Fruit fly (Drosophila melanogaster) whole organism, prepupa: ENCODE data around the gene fz2.

ENCODE experiments used
- Blimp-1 ChIP-seq: fragments of 200-800 bp; sonication (Bioruptor generic); optimal IDR thresholded peaks from 3 replicates; lab custom pipeline; 2017; ENCODE audit warnings: missing biosample characterization, missing genetic modification characterization, mild to moderate bottlenecking, moderate library complexity, missing genetic modification reagents
- CG10631 ChIP-seq: fragments of 200-800 bp; sonication (Bioruptor generic); optimal IDR thresholded peaks from 2 replicates; lab custom pipeline; 2016; ENCODE audit warnings: missing biosample characterization, missing genetic modification characterization
- CG10669 ChIP-seq: fragments of 200-800 bp; sonication (Bioruptor generic); optimal IDR thresholded peaks from 3 replicates; lab custom pipeline; 2018; ENCODE audit warnings: missing biosample characterization, mild to moderate bottlenecking, missing genetic modification characterization, moderate library complexity
- CG11294 ChIP-seq: fragments of 200-800 bp; sonication (Bioruptor generic); IDR thresholded peaks from 2 replicates; pipeline ENCODE4 v1.3.6; 2022; ENCODE audit warnings: missing biosample characterization, missing genetic modification characterization
- CG11762 ChIP-seq: fragments of 200-800 bp; sonication (Bioruptor generic); optimal IDR thresholded peaks from 3 replicates; lab custom pipeline; 2016; ENCODE audit warnings: missing biosample characterization, missing genetic modification characterization; ENCODE audit not compliant: insufficient read depth
- CG1621 ChIP-seq: fragments of 200-800 bp; sonication (Bioruptor generic); optimal IDR thresholded peaks from 3 replicates; lab custom pipeline; 2018; ENCODE audit warnings: missing biosample characterization, mild to moderate bottlenecking, missing genetic modification characterization
- CG16779 ChIP-seq: fragments of 200-800 bp; sonication (Bioruptor generic); optimal IDR thresholded peaks from 3 replicates; lab custom pipeline; 2017; ENCODE audit warnings: missing biosample characterization, mild to moderate bottlenecking, missing genetic modification characterization
- CG31627 ChIP-seq: fragments of 200-800 bp; sonication (Bioruptor generic); optimal IDR thresholded peaks from 3 replicates; lab custom pipeline; 2016; ENCODE audit warnings: missing biosample characterization, missing genetic modification characterization
- CG32006 ChIP-seq: fragments of 200-800 bp; sonication (Bioruptor generic); optimal IDR thresholded peaks from 3 replicates; lab custom pipeline; 2017; ENCODE audit warnings: missing biosample characterization, mild to moderate bottlenecking, missing genetic modification characterization
- CG3919 ChIP-seq: fragments of 200-800 bp; sonication (Bioruptor generic); optimal IDR thresholded peaks from 3 replicates; lab custom pipeline; 2016; ENCODE audit warnings: missing biosample characterization, missing genetic modification characterization
- CG6163 ChIP-seq: fragments of 200-800 bp; sonication (Bioruptor generic); IDR thresholded peaks from 3 replicates; pipeline ENCODE4 v1.3.6; 2022; ENCODE audit warnings: missing biosample characterization, missing genetic modification characterization
- CG6276 ChIP-seq: fragments of 200-800 bp; sonication (Bioruptor generic); optimal IDR thresholded peaks from 2 replicates; lab custom pipeline; 2017; ENCODE audit warnings: missing biosample characterization, mild to moderate bottlenecking, missing genetic modification characterization
- CG6808 ChIP-seq: fragments of 200-800 bp; sonication (Bioruptor generic); optimal IDR thresholded peaks from 3 replicates; lab custom pipeline; 2017; ENCODE audit warnings: missing biosample characterization, missing genetic modification characterization, mild to moderate bottlenecking, moderate library complexity, missing genetic modification reagents
- CG6854 ChIP-seq: fragments of 200-800 bp; sonication (Bioruptor generic); optimal IDR thresholded peaks from 2 replicates; lab custom pipeline; 2017; ENCODE audit warnings: missing biosample characterization, mild to moderate bottlenecking, missing genetic modification characterization
- CG7368 ChIP-seq: fragments of 200-800 bp; sonication (Bioruptor generic); optimal IDR thresholded peaks from 3 replicates; lab custom pipeline; 2016; ENCODE audit warnings: missing biosample characterization, missing genetic modification characterization
- CG8119 ChIP-seq: fragments of 200-800 bp; sonication (Bioruptor generic); IDR thresholded peaks from 3 replicates; pipeline ENCODE4 v1.3.6; 2022; ENCODE audit warnings: missing biosample characterization, missing genetic modification characterization
- CG8632 ChIP-seq: fragments of 200-800 bp; sonication (Bioruptor generic); optimal IDR thresholded peaks from 3 replicates; lab custom pipeline; 2016; ENCODE audit warnings: missing biosample characterization, missing genetic modification characterization
- CG9139 ChIP-seq: fragments of 200-800 bp; sonication (Bioruptor generic); optimal IDR thresholded peaks from 3 replicates; lab custom pipeline; 2017; ENCODE audit warnings: missing biosample characterization, mild to moderate bottlenecking, missing genetic modification characterization
- Eip75B ChIP-seq: fragments of 200-800 bp; sonication (Bioruptor generic); optimal IDR thresholded peaks from 3 replicates; lab custom pipeline; 2016; ENCODE audit warnings: missing biosample characterization, missing genetic modification characterization
- Eip78C ChIP-seq: fragments of 200-800 bp; sonication (Bioruptor generic); peaks from one replicate; lab custom pipeline; 2016; ENCODE audit warnings: missing biosample characterization, missing genetic modification characterization
- Eip93F ChIP-seq: fragments of 200-800 bp; sonication (Bioruptor generic); optimal IDR thresholded peaks from 2 replicates; lab custom pipeline; 2016; ENCODE audit warnings: missing biosample characterization, mild to moderate bottlenecking, missing genetic modification characterization
- Ets96B ChIP-seq: fragments of 200-800 bp; optimal IDR thresholded peaks from 2 replicates; lab custom pipeline; 2019; ENCODE audit warnings: missing biosample characterization, mild to moderate bottlenecking, missing genetic modification characterization, moderate library complexity
- Hr38 ChIP-seq: sonication (Bioruptor generic); optimal IDR thresholded peaks from 2 replicates; lab custom pipeline; 2016; ENCODE audit warnings: missing biosample characterization, missing genetic modification characterization
- Hr39 ChIP-seq: fragments of 200-800 bp; sonication (Bioruptor generic); optimal IDR thresholded peaks from 2 replicates; lab custom pipeline; 2016; ENCODE audit warnings: missing biosample characterization, missing genetic modification characterization
- Lpt ChIP-seq: fragments of 200-800 bp; sonication (Bioruptor generic); optimal IDR thresholded peaks from 3 replicates; lab custom pipeline; 2016; ENCODE audit warnings: missing biosample characterization, missing genetic modification characterization
- Met ChIP-seq: fragments of 200-800 bp; sonication (Bioruptor generic); optimal IDR thresholded peaks from 3 replicates; lab custom pipeline; 2016; ENCODE audit warnings: missing biosample characterization, missing genetic modification characterization
- OdsH ChIP-seq: fragments of 200-800 bp; sonication (Bioruptor generic); optimal IDR thresholded peaks from 3 replicates; lab custom pipeline; 2016; ENCODE audit warnings: missing biosample characterization, missing genetic modification characterization
- Smox ChIP-seq: fragments of 200-800 bp; sonication (Bioruptor generic); optimal IDR thresholded peaks from 3 replicates; lab custom pipeline; 2016; ENCODE audit warnings: missing biosample characterization, missing genetic modification characterization
- Sox102F ChIP-seq: fragments of 200-800 bp; sonication (Bioruptor generic); optimal IDR thresholded peaks from 2 replicates; lab custom pipeline; 2016; ENCODE audit warnings: missing biosample characterization, mild to moderate bottlenecking, missing genetic modification characterization
- Sox14 ChIP-seq: fragments of 200-800 bp; sonication (Bioruptor generic); optimal IDR thresholded peaks from 3 replicates; lab custom pipeline; 2016; ENCODE audit warnings: missing biosample characterization, missing genetic modification characterization
- Sox15 ChIP-seq: fragments of 200-800 bp; sonication (Bioruptor generic); optimal IDR thresholded peaks from 3 replicates; lab custom pipeline; 2016; ENCODE audit warnings: missing biosample characterization, missing genetic modification characterization
- acj6 ChIP-seq: fragments of 200-800 bp; sonication (Bioruptor generic); optimal IDR thresholded peaks from 3 replicates; lab custom pipeline; 2016; ENCODE audit warnings: missing biosample characterization, missing genetic modification characterization
- dac ChIP-seq: fragments of 200-800 bp; sonication (Bioruptor generic); optimal IDR thresholded peaks from 2 replicates; lab custom pipeline; 2017; ENCODE audit warnings: missing biosample characterization, mild to moderate bottlenecking, missing genetic modification characterization
- dsx ChIP-seq: fragments of 200-800 bp; optimal IDR thresholded peaks from 3 replicates; lab custom pipeline; 2019; ENCODE audit warnings: missing biosample characterization, mild to moderate bottlenecking, missing genetic modification characterization, moderate library complexity; ENCODE audit not compliant: poor library complexity, severe bottlenecking
- eg ChIP-seq: fragments of 200-800 bp; sonication (Bioruptor generic); IDR thresholded peaks from 3 replicates; pipeline ENCODE4 v1.3.6; 2022; ENCODE audit warnings: missing biosample characterization, missing genetic modification characterization
- esn ChIP-seq: fragments of 200-800 bp; sonication (Bioruptor generic); optimal IDR thresholded peaks from 2 replicates; lab custom pipeline; 2016; ENCODE audit warnings: missing biosample characterization, mild to moderate bottlenecking, missing genetic modification characterization, moderate library complexity
- lz ChIP-seq: fragments of 200-800 bp; sonication (Bioruptor generic); optimal IDR thresholded peaks from 3 replicates; lab custom pipeline; 2016; ENCODE audit warnings: missing biosample characterization, missing genetic modification characterization
- net ChIP-seq: fragments of 200-800 bp; sonication (Bioruptor generic); optimal IDR thresholded peaks from 3 replicates; lab custom pipeline; 2016; ENCODE audit warnings: missing biosample characterization, missing genetic modification characterization
- pdm3 ChIP-seq: fragments of 200-800 bp; sonication (Bioruptor generic); optimal IDR thresholded peaks from 3 replicates; lab custom pipeline; 2016; ENCODE audit warnings: missing biosample characterization, missing genetic modification characterization
- salr ChIP-seq, 2 experiments: fragments of 200-800 bp; sonication (Bioruptor generic); optimal IDR thresholded peaks; 3 replicates each; lab custom pipeline; 2016 to 2018; ENCODE audit warnings: missing biosample characterization in 2 of 2, missing genetic modification characterization in 2 of 2, mild to moderate bottlenecking in 1 of 2
- ss ChIP-seq, 2 experiments: fragments of 200-800 bp; sonication (Bioruptor generic); optimal IDR thresholded peaks; 2 replicates in 1 of 2; 3 replicates in 1 of 2; lab custom pipeline; 2017 to 2018; ENCODE audit warnings: mild to moderate bottlenecking in 2 of 2, missing biosample characterization in 2 of 2, missing genetic modification characterization in 2 of 2, moderate library complexity in 1 of 2
- svp ChIP-seq: fragments of 200-800 bp; sonication (Bioruptor generic); peaks from one replicate; lab custom pipeline; 2016; ENCODE audit warnings: missing biosample characterization, missing genetic modification characterization
- topi ChIP-seq: fragments of 200-800 bp; sonication (Bioruptor generic); optimal IDR thresholded peaks from 3 replicates; lab custom pipeline; 2016; ENCODE audit warnings: missing biosample characterization, missing genetic modification characterization

fz2 gene

DNA sequence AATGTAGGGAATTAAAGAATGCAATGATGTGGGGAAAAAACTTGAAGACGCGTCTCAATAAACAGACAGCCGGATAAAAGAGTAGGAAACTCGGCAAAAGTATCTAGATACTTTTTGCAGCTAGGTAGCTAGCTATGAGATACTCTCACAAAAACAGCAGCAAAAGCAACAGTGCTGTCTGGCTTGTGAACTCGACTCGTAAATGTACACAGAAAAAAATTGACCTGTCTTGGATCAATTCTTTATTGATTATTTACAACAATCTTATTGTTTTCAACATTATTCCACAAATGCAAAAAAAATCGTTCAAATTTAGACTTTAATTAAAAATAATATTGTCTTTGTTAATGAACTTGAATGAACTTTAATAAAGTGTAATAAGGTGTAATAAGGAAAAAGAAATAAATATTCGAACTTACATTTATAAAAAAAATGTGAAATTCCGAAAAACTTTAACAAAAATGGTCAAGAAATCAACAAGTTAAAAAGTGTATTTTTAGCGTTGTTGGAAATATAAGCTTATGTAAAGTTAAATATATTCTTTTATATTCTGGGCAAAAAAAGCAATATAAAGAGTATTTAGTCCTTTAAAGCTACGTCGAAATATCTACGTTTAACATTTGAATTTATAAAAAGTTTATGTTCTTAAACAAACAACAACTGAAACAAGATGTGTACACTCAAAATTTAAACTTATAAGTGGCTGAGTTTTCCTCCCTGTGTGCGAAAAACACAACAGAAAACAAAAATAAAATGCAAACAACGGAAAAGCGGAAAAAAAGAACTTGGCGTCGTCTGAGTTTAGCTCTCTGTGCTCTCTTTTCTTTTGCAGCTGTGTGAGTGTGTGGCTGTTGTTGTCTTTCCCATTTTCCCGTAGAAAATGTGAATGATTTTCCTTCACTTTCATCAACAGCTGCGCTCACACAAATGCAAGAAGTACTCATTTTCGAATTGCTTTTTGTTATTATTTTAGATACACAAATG is 1.1 kb downstream of the fz2 start (continued):
- TF ChIP-seq CG6163, result peak; percentile 83
- TF ChIP-seq Sox102F, result no peak
- TF ChIP-seq CG16779 (tag; lab: Kevin White, UChicago), result peak; percentile 50
- TF ChIP-seq CG11294 (GFP tag; lab: Robert Waterston, UW), result peak; percentile 20; the same call in 1 of the 2 replicates
- TF ChIP-seq CG10631 (GFP tag; lab: Kevin White, UChicago), result peak; percentile 27
- TF ChIP-seq Lpt (GFP tag; lab: Kevin White, UChicago), result peak; percentile 60
- TF ChIP-seq Sox15, result no peak
- peak; percentile 93 for TF ChIP-seq eg (GFP tag; lab: Robert Waterston, UW)
- peak; percentile 15 for TF ChIP-seq esn (GFP tag; lab: Kevin White, UChicago)
- TF ChIP-seq OdsH (GFP tag; lab: Kevin White, UChicago), result no peak
- TF ChIP-seq, all 60 proteins: peak for 27

DNA sequence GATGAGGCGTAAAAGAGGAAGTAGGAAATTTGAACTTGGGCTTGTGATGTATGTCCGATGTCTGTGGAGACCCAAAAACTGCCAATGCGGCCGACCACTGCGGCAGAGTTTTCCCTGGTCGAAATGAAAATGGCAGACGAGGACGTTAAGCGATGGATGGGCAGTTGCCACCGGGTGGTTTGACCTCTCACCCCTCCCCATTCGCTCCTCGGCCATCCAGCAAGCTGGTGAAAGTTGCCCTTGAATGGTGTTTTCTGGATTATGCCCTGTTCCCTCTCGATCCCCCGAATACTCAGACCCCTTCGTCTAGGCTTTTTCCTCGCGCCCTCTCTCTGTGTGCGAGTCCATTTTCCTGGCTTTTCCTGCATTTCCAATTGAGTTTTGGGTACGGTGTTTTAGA is 3.6 kb downstream of the fz2 start:
- no peak for TF ChIP-seq Eip93F (GFP tag; lab: Kevin White, UChicago)
- peak; percentile 17 for TF ChIP-seq svp (GFP tag; lab: Kevin White, UChicago)
- TF ChIP-seq Sox102F, result no peak
- TF ChIP-seq, all 60 proteins: peak for 1

DNA sequence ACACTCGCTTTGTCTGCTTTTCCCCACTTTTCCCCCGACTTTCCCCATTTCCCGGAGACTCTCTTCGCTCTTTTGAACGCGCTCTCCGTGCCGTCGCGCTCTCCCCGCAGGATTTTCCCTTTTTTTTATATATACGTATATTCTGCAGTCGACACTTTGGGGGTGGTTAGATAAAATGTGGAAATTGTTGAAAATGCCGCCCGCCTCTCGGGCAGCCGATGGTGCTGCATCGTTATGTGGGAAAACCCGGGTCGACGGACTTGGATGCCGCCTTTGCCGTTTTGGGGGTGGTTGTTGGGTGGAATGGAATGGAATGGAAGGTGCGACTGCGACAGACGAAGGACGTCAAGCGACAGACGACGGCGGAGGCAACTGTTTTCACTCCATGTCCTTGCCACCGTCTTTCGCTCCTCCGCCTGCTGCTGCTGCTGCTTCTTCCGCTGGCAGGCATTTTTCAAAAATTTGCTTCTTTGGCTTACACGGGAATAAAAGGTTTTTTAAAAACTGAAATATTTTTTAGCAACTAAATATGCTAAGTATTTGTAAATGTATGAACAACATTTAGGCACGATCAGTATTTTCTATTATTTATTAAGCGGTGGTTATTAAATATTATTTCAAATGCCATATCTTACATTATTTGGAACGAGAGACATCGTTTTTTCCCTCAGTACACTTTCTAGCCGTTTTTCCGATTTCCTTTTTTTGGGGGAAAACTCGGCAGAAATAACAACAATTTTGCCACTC is 4.2 kb downstream of the fz2 start:
- peak; percentile 28 for TF ChIP-seq Ets96B (tag; lab: Kevin White, UChicago)
- TF ChIP-seq CG6276 (GFP tag; lab: Kevin White, UChicago), result no peak
- no peak for TF ChIP-seq CG8119 (GFP tag; lab: Robert Waterston, UW)
- TF ChIP-seq Met, result no peak
- no peak for TF ChIP-seq ss (GFP tag; optimal IDR thresholded peaks at IDR 0.05; lab: Kevin White, UChicago)
- no peak for TF ChIP-seq Sox102F
- no peak for TF ChIP-seq pdm3 (GFP tag; lab: Kevin White, UChicago)
- no peak for TF ChIP-seq CG16779 (tag; lab: Kevin White, UChicago)
- TF ChIP-seq dsx (GFP tag; lab: Kevin White, UChicago), result no peak
- no peak for TF ChIP-seq topi
- no peak for TF ChIP-seq salr (GFP tag; optimal IDR thresholded peaks at IDR 0.05; lab: Kevin White, UChicago)
- TF ChIP-seq esn (GFP tag; lab: Kevin White, UChicago), result peak; percentile 9
- TF ChIP-seq CG11762 (GFP tag; lab: Kevin White, UChicago), result no peak
- TF ChIP-seq Hr38 (GFP tag; lab: Kevin White, UChicago), result no peak
- TF ChIP-seq CG10631 (GFP tag; lab: Kevin White, UChicago), result no peak
- no peak for TF ChIP-seq CG6808 (GFP tag; lab: Kevin White, UChicago)
- TF ChIP-seq acj6 (GFP tag; lab: Kevin White, UChicago), result no peak
- peak; percentile 10 for TF ChIP-seq CG3919 (GFP tag; lab: Kevin White, UChicago)
- TF ChIP-seq CG6854, result no peak
- TF ChIP-seq CG11294 (GFP tag; lab: Robert Waterston, UW), result no peak
- no peak for TF ChIP-seq lz (GFP tag; lab: Kevin White, UChicago)
- peak; percentile 48 for TF ChIP-seq Eip78C (GFP tag; lab: Kevin White, UChicago)
- no peak for TF ChIP-seq Blimp-1 (GFP tag; lab: Kevin White, UChicago)
- TF ChIP-seq net (GFP tag; lab: Kevin White, UChicago), result no peak
- no peak for TF ChIP-seq CG8632 (GFP tag; lab: Kevin White, UChicago)
- peak; percentile 16 for TF ChIP-seq svp (GFP tag; lab: Kevin White, UChicago)
- no peak for TF ChIP-seq Hr39 (GFP tag; lab: Kevin White, UChicago)
- TF ChIP-seq CG1621 (tag; lab: Kevin White, UChicago), result no peak
- no peak for TF ChIP-seq CG7368 (GFP tag; lab: Kevin White, UChicago)
- no peak for TF ChIP-seq CG31627 (GFP tag; lab: Kevin White, UChicago)
- no peak for TF ChIP-seq CG32006 (GFP tag; lab: Kevin White, UChicago)
- no peak for TF ChIP-seq Sox14
- no peak for TF ChIP-seq Smox (GFP tag; lab: Kevin White, UChicago)
- no peak for TF ChIP-seq dac (GFP tag; lab: Kevin White, UChicago)
- TF ChIP-seq OdsH (GFP tag; lab: Kevin White, UChicago), result no peak
- no peak for TF ChIP-seq CG10669
- TF ChIP-seq CG9139 (GFP tag; lab: Kevin White, UChicago), result no peak
- TF ChIP-seq Eip75B, result no peak
